Worm (Caenorhabditis elegans) whole organism, L4 larva: ENCODE results near the gene F19B10.6.

Experiments used
- D1046.2 ChIP-seq: fragments of 200-800 bp; sonication (Bioruptor generic); IDR thresholded peaks from 2 replicates; pipeline ENCODE4 v1.3.6; 2022; ENCODE audit warnings: missing genetic modification characterization, missing compliant biosample characterization
- F26F4.8 ChIP-seq: fragments of 200-800 bp; sonication (Bioruptor generic); conservative IDR thresholded peaks from 2 replicates; pipeline ENCODE4 v1.3.6; 2022; ENCODE audit warnings: missing genetic modification characterization, missing compliant biosample characterization
- F44E2.7 ChIP-seq: fragments of 200-800 bp; sonication (Bioruptor generic); IDR thresholded peaks from 2 replicates; pipeline ENCODE4 v2.1.2; 2022; ENCODE audit warnings: missing genetic modification characterization, missing compliant biosample characterization
- T20F7.1 ChIP-seq: fragments of 200-800 bp; sonication (Bioruptor generic); optimal IDR thresholded peaks from 2 replicates; lab custom pipeline; 2018; ENCODE audit warnings: mild to moderate bottlenecking, missing genetic modification characterization, missing compliant biosample characterization
- T26A8.4 ChIP-seq: fragments of 200-800 bp; sonication (Bioruptor generic); IDR thresholded peaks from 2 replicates; pipeline ENCODE4 v1.3.6; 2022; ENCODE audit warnings: missing genetic modification characterization, missing compliant biosample characterization
- aly-2 ChIP-seq: sonication (generic microtip); optimal IDR thresholded peaks from 2 replicates; lab custom pipeline; 2018; ENCODE audit warnings: missing biosample characterization, missing genetic modification characterization
- arid-1 ChIP-seq: fragments of 200-800 bp; sonication (Bioruptor generic); conservative IDR thresholded peaks from 2 replicates; pipeline ENCODE4 v1.3.6; 2022; ENCODE audit warnings: missing genetic modification reagents, missing genetic modification characterization, missing compliant biosample characterization
- ceh-62 ChIP-seq: sonication (generic microtip); optimal IDR thresholded peaks from 2 replicates; lab custom pipeline; 2017; ENCODE audit warnings: missing biosample characterization, missing genetic modification characterization
- cey-2 ChIP-seq: sonication (generic microtip); optimal IDR thresholded peaks from 3 replicates; lab custom pipeline; 2017; ENCODE audit warnings: missing genetic modification characterization, mild to moderate bottlenecking, missing compliant biosample characterization, antibody characterized with exemption, borderline replicate concordance; ENCODE audit not compliant: insufficient read depth
- ctbp-1 ChIP-seq: fragments of 200-800 bp; sonication (Bioruptor generic); IDR thresholded peaks from 2 replicates; pipeline ENCODE4 v1.3.6; 2022; ENCODE audit warnings: missing genetic modification reagents, missing genetic modification characterization, missing compliant biosample characterization
- daf-12 ChIP-seq: fragments of 150-350 bp; optimal IDR thresholded peaks from 2 replicates; lab custom pipeline; 2014; ENCODE audit warnings: missing biosample characterization, missing genetic modification reagents, missing genetic modification characterization
- daf-16 ChIP-seq, 3 experiments: sonication (generic microtip); optimal IDR thresholded peaks; 2 replicates each; lab custom pipeline; 2016 to 2017; ENCODE audit warnings: missing genetic modification characterization in 3 of 3, missing genetic modification reagents in 3 of 3, mild to moderate bottlenecking in 2 of 3, missing compliant biosample characterization in 2 of 3, missing biosample characterization in 1 of 3, moderate library complexity in 1 of 3
- fkh-10 ChIP-seq: fragments of 150-350 bp; optimal IDR thresholded peaks from 2 replicates; lab custom pipeline; 2014; ENCODE audit warnings: missing biosample characterization, missing genetic modification reagents, missing genetic modification characterization
- fos-1 ChIP-seq: fragments of 150-350 bp; optimal IDR thresholded peaks from 2 replicates; lab custom pipeline; 2014; ENCODE audit warnings: missing biosample characterization, missing genetic modification characterization
- hif-1 ChIP-seq, 2 experiments: sonication (generic microtip); optimal IDR thresholded peaks; 2 replicates each; lab custom pipeline; 2016 to 2017; ENCODE audit warnings: missing compliant biosample characterization in 2 of 2, missing genetic modification characterization in 2 of 2, missing genetic modification reagents in 2 of 2, missing genotype in 2 of 2, mild to moderate bottlenecking in 1 of 2
- hlh-30 ChIP-seq: sonication (generic microtip); optimal IDR thresholded peaks from 2 replicates; lab custom pipeline; 2017; ENCODE audit warnings: antibody characterized with exemption, mild to moderate bottlenecking, missing genetic modification characterization, missing compliant biosample characterization; ENCODE audit not compliant: insufficient read depth
- jun-1 ChIP-seq: fragments of 150-350 bp; optimal IDR thresholded peaks from 2 replicates; lab custom pipeline; 2014; ENCODE audit warnings: missing biosample characterization, missing genetic modification reagents, missing genetic modification characterization
- lim-7 ChIP-seq: fragments of 200-800 bp; sonication (Bioruptor generic); IDR thresholded peaks from 2 replicates; pipeline ENCODE4 v1.3.6; 2022; ENCODE audit warnings: missing genetic modification characterization, missing compliant biosample characterization
- lin-29 ChIP-seq: fragments of 200-800 bp; sonication (Bioruptor generic); IDR thresholded peaks from 2 replicates; pipeline ENCODE4 v1.3.6; 2022; ENCODE audit warnings: missing genetic modification reagents, missing genetic modification characterization, missing compliant biosample characterization
- lin-38 ChIP-seq: fragments of 200-800 bp; sonication (Bioruptor generic); IDR thresholded peaks from 2 replicates; pipeline ENCODE4 v1.3.6; 2022; ENCODE audit warnings: missing genetic modification reagents, missing genetic modification characterization, missing compliant biosample characterization
- lin-39 ChIP-seq: fragments of 150-350 bp; optimal IDR thresholded peaks from 2 replicates; lab custom pipeline; 2014; ENCODE audit warnings: missing biosample characterization, missing genetic modification reagents, missing genetic modification characterization
- lir-3 ChIP-seq: sonication (generic microtip); optimal IDR thresholded peaks from 2 replicates; lab custom pipeline; 2016; ENCODE audit warnings: mild to moderate bottlenecking, missing genetic modification characterization, missing compliant biosample characterization
- madf-9 ChIP-seq: fragments of 200-800 bp; sonication (Bioruptor generic); conservative IDR thresholded peaks from 2 replicates; pipeline ENCODE4 v1.3.6; 2022; ENCODE audit warnings: missing genetic modification reagents, missing genetic modification characterization, missing compliant biosample characterization
- mdt-29 ChIP-seq: fragments of 200-800 bp; sonication (Bioruptor generic); IDR thresholded peaks from 2 replicates; pipeline ENCODE4 v1.3.6; 2022; ENCODE audit warnings: missing genetic modification reagents, missing genetic modification characterization, missing compliant biosample characterization
- mes-2 ChIP-seq: sonication (generic microtip); optimal IDR thresholded peaks from 2 replicates; lab custom pipeline; 2016; ENCODE audit warnings: missing genotype, mild to moderate bottlenecking, missing genetic modification characterization, missing compliant biosample characterization; ENCODE audit not compliant: poor library complexity, severe bottlenecking
- nhr-237 ChIP-seq: sonication (generic microtip); optimal IDR thresholded peaks from 2 replicates; lab custom pipeline; 2017; ENCODE audit warnings: missing biosample characterization, missing genetic modification characterization
- nhr-25 ChIP-seq: sonication (generic microtip); optimal IDR thresholded peaks from 2 replicates; lab custom pipeline; 2017; ENCODE audit warnings: missing genetic modification characterization, mild to moderate bottlenecking, missing compliant biosample characterization, antibody characterized with exemption, moderate library complexity, borderline replicate concordance; ENCODE audit not compliant: insufficient read depth
- nhr-41 ChIP-seq: fragments of 200-800 bp; sonication (Bioruptor generic); IDR thresholded peaks from 2 replicates; pipeline ENCODE4 v1.3.6; 2022; ENCODE audit warnings: missing genetic modification reagents, missing genetic modification characterization, missing compliant biosample characterization
- nhr-42 ChIP-seq: fragments of 200-800 bp; sonication (Bioruptor generic); IDR thresholded peaks from 2 replicates; pipeline ENCODE4 v1.3.6; 2022; ENCODE audit warnings: missing genetic modification characterization, missing compliant biosample characterization
- nhr-48 ChIP-seq: sonication (generic microtip); optimal IDR thresholded peaks from 2 replicates; lab custom pipeline; 2016; ENCODE audit warnings: mild to moderate bottlenecking, missing genetic modification characterization, missing compliant biosample characterization
- nhr-6 ChIP-seq: fragments of 150-350 bp; optimal IDR thresholded peaks from 2 replicates; lab custom pipeline; 2014; ENCODE audit warnings: missing biosample characterization, missing genetic modification characterization
- nhr-76 ChIP-seq: fragments of 150-350 bp; optimal IDR thresholded peaks from 2 replicates; lab custom pipeline; 2014; ENCODE audit warnings: missing biosample characterization, missing genetic modification characterization
- pqm-1 ChIP-seq: sonication (generic microtip); optimal IDR thresholded peaks from 2 replicates; lab custom pipeline; 2017; ENCODE audit warnings: missing biosample characterization, missing genetic modification characterization
- set-16 ChIP-seq: fragments of 200-800 bp; sonication (Bioruptor generic); IDR thresholded peaks from 2 replicates; pipeline ENCODE4 v1.3.6; 2022; ENCODE audit warnings: missing genetic modification reagents, missing genetic modification characterization, missing compliant biosample characterization
- skn-1 ChIP-seq: fragments of 150-350 bp; optimal IDR thresholded peaks from 2 replicates; lab custom pipeline; 2014; ENCODE audit warnings: missing biosample characterization, missing genetic modification characterization
- snpc-1.2 ChIP-seq: fragments of 200-800 bp; sonication (Bioruptor generic); IDR thresholded peaks from 2 replicates; pipeline ENCODE4 v1.3.6; 2022; ENCODE audit warnings: missing genetic modification reagents, missing genetic modification characterization, missing compliant biosample characterization
- snpc-4 ChIP-seq: fragments of 150-350 bp; optimal IDR thresholded peaks from 2 replicates; lab custom pipeline; 2014; ENCODE audit warnings: missing biosample characterization, missing genetic modification characterization
- spr-3 ChIP-seq: fragments of 200-800 bp; sonication (Bioruptor generic); optimal IDR thresholded peaks from 2 replicates; lab custom pipeline; 2018; ENCODE audit warnings: mild to moderate bottlenecking, missing genetic modification characterization, missing compliant biosample characterization
- tag-97 ChIP-seq: fragments of 200-800 bp; sonication (Bioruptor generic); IDR thresholded peaks from 2 replicates; pipeline ENCODE4 v1.3.6; 2022; ENCODE audit warnings: missing genetic modification characterization, missing compliant biosample characterization
- unc-130 ChIP-seq: sonication (generic microtip); optimal IDR thresholded peaks from 2 replicates; lab custom pipeline; 2016; ENCODE audit warnings: missing genetic modification reagents, missing genetic modification characterization, missing compliant biosample characterization
- zfp-3 ChIP-seq: fragments of 200-800 bp; sonication (Bioruptor generic); conservative IDR thresholded peaks from 2 replicates; pipeline ENCODE4 v1.3.6; 2022; ENCODE audit warnings: missing genetic modification reagents, missing genetic modification characterization, missing compliant biosample characterization
- zip-11 ChIP-seq: fragments of 200-800 bp; sonication (Bioruptor generic); IDR thresholded peaks from 2 replicates; pipeline ENCODE4 v1.3.6; 2022; ENCODE audit warnings: missing genetic modification characterization, missing compliant biosample characterization
- ztf-7 ChIP-seq: fragments of 150-350 bp; optimal IDR thresholded peaks from 2 replicates; lab custom pipeline; 2014; ENCODE audit warnings: missing biosample characterization, missing genetic modification characterization

Gene F19B10.6

DNA sequence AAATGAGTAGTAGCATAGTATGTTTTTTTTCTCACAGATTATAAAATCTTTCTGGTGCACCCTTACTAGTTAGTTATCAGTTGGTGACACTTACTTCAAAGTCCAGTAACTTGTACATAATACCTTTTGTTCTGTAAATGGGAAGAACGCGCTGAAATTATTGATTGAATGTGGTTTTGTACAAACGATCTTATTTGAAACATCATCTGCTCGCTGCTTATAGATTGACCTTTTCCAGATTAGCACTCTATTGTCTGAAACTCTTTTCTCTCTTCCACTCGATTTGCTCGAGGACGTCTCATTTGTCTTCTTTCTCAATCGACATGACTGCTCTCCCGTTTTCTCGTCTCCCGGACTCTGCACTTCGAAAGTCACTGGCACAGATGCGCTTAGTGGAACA, 16.6 kb downstream of the F19B10.6 start, which contains the start of gene fbxb-33:
TSS of gene fbxb-33 (plus strand) at position 301 of the 400 bp plus-strand sequence.
- TF ChIP-seq D1046.2 (GFP tag; lab: Robert Waterston, UW), result no peak
- TF ChIP-seq F26F4.8, result no peak
- no peak for TF ChIP-seq ztf-7 (tag; lab: Kevin White, UChicago)
- TF ChIP-seq, all 104 proteins: peak for 0

DNA sequence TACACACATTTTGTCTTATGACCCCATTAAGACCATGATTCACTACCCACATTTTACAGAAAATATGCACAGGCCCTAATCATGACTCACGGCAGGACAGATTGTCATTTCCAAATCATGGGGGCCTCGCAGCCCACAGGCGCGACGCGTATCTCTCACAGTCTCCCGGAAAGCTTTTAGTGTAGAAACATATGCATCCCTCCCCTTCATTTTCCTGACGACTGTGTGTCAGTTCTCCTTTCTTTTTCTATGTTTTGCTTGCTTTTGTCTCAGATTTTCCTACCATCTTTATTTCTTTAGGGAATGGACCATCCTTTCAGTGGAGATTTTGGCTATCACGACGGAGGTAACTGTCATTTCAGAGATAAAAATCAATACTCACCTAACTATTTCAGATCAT, 22.5 kb downstream of the F19B10.6 start, which contains the start of gene M151.1:
TSS of gene M151.1 (plus strand) at position 301 of the 400 bp plus-strand sequence.
- TF ChIP-seq pqm-1 (tag; lab: Kevin White, UChicago) (no peak), cey-2 (tag; lab: Kevin White, UChicago) (no peak), snpc-4 (tag; lab: Kevin White, UChicago) (no peak), spr-3 (no peak), nhr-25 (no peak), ceh-62 (no peak), nhr-76 (tag; lab: Kevin White, UChicago) (no peak), daf-16 (GFP tag; optimal IDR thresholded peaks at IDR 0.05; lab: Kevin White, UChicago) (no peak), daf-16 (tag; optimal IDR thresholded peaks at IDR 0.05; lab: Kevin White, UChicago) (no peak), nhr-6 (tag; lab: Kevin White, UChicago) (no peak)

DNA sequence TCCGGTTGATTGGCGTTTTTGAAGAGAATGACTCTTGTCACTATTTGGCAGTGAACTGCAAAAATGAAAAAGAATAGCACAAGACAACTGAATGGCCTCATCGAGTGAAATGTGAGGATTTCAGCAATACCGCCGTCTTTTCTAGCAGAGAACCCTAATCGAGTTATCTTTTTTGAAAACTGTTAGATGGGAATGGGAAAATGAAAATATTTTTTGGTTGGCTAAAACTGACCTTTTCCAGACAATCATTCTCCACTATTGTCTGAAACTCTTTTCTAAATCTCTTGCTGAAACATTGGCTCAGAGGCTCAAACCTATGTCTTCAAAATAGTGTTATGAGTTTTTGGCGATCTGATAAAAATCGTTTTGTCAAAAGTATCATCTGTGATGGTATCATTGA, 23.5 kb downstream of the F19B10.6 start, which contains the start of gene M151.10:
TSS of gene M151.10 (minus strand) at position 101 of the 400 bp plus-strand sequence.
- TF ChIP-seq lir-3 (tag; lab: Kevin White, UChicago) (no peak), zip-11 (no peak), tag-97 (GFP tag; lab: Robert Waterston, UW) (no peak), lin-39 (no peak), unc-130 (GFP tag; lab: Kevin White, UChicago) (no peak), skn-1 (tag; lab: Kevin White, UChicago) (no peak), lin-29 (GFP tag; lab: Robert Waterston, UW) (no peak), nhr-42 (GFP tag; lab: Robert Waterston, UW) (no peak), hif-1 (tag; optimal IDR thresholded peaks at IDR 0.05; lab: Kevin White, UChicago) (no peak), nhr-237 (tag; lab: Kevin White, UChicago) (no peak), mdt-29 (no peak), aly-2 (tag; lab: Kevin White, UChicago) (no peak), mes-2 (tag; lab: Kevin White, UChicago) (no peak), F26F4.8 (no peak), lim-7 (GFP tag; lab: Robert Waterston, UW) (no peak), lin-38 (GFP tag; lab: Robert Waterston, UW) (no peak), daf-12 (no peak), fkh-10 (GFP tag; lab: Kevin White, UChicago) (no peak), set-16 (GFP tag; lab: Robert Waterston, UW) (no peak), ctbp-1 (GFP tag; lab: Robert Waterston, UW) (no peak)

DNA sequence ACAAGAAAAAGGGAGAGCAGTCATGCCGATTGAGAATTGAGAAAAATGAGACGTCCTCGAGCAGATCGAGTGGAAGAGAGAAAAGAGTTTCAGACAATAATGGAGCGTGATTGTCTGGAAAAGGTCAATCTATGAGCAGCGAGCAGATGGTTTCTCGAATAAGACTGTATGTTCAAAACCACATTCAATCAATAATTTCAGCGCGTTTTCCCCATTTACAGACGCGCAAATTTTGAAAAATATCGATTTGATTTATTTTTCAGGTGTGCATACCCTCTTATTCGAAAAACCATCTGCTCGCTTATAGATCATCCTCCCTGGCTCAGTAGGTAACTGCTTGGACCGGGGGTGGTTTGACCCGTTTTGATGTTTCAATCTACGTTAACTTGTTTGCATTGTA, 24.5 kb downstream of the F19B10.6 start, which contains the start of gene fbxb-31:
TSS of gene fbxb-31 (minus strand) at position 101 of the 400 bp plus-strand sequence.
- no peak for TF ChIP-seq hlh-30 (tag; lab: Kevin White, UChicago)
- no peak for TF ChIP-seq ctbp-1 (GFP tag; lab: Robert Waterston, UW)
- no peak for TF ChIP-seq jun-1 (tag; lab: Kevin White, UChicago)
- TF ChIP-seq T26A8.4 (GFP tag; lab: Robert Waterston, UW), result no peak
- TF ChIP-seq zfp-3 (GFP tag; lab: Robert Waterston, UW), result no peak
- no peak for TF ChIP-seq F44E2.7 (GFP tag; lab: Robert Waterston, UW)
- no peak for TF ChIP-seq madf-9
- no peak for TF ChIP-seq fos-1 (tag; lab: Kevin White, UChicago)
- no peak for TF ChIP-seq cey-2 (tag; lab: Kevin White, UChicago)
- TF ChIP-seq arid-1 (GFP tag; lab: Robert Waterston, UW), result no peak
- TF ChIP-seq nhr-41, result no peak
- no peak for TF ChIP-seq fkh-10 (GFP tag; lab: Kevin White, UChicago)
- TF ChIP-seq nhr-48 (tag; lab: Kevin White, UChicago), result no peak
- TF ChIP-seq snpc-1.2 (GFP tag; lab: Robert Waterston, UW), result no peak
- no peak for TF ChIP-seq T20F7.1 (GFP tag; lab: Kevin White, UChicago)
